Fruit fly (Drosophila melanogaster): ENCODE results near the gene emb.

The emb gene

DNA sequence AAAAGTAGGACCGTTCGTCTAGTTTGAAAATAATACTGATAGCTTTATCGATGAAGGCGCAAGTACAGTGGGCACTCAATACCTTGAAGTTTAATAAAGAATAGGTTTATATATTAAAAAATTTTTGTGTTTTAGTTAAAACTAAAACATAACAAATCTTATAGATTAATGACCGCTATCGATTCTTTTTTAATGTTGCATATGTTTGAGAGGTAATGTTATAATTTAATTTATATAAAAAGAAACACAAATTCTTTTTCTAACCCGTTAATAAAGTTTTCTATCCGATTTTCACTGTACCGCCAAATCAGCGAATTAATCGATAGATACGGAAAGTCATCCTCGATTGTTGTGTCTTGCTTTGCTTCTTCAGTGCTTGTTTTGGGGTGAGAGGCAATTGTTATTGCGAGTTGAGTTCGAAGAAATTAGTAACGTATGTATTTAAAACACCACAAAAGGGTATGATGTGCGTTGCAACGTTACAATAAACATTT is 19.2 kb upstream of the emb start, which contains the start of the genes Dad1 and CG13384 (continued):
- TF ChIP-seq CG10274 (GFP tag; optimal IDR thresholded peaks at IDR 0.05) (peak; percentile 50), NFAT (GFP tag; IDR thresholded peaks at IDR 0.05) (peak; percentile 81), salm (tag; optimal IDR thresholded peaks at IDR 0.05) (peak; percentile 87), YL-1 (GFP tag; optimal IDR thresholded peaks at IDR 0.05) (peak; percentile 54), Nf-YC (tag; optimal IDR thresholded peaks at IDR 0.05) (peak; percentile 91), tll (GFP tag; optimal IDR thresholded peaks at IDR 0.05) (peak in 1 of 2 experiments; percentile 50), CG30020 (tag; optimal IDR thresholded peaks at IDR 0.05) (peak; percentile 88), CG11093 (GFP tag; IDR thresholded peaks at IDR 0.05) (peak; percentile 85), CG12744 (GFP tag; optimal IDR thresholded peaks at IDR 0.05) (peak; percentile 77), CG4282 (GFP tag; optimal IDR thresholded peaks at IDR 0.05) (no peak), zfh2 (GFP tag; optimal IDR thresholded peaks at IDR 0.05) (peak; percentile 63), ken (GFP tag; IDR thresholded peaks at IDR 0.05) (peak; percentile 81), CG17186 (GFP tag; optimal IDR thresholded peaks at IDR 0.05) (peak; percentile 59), Dek (tag; optimal IDR thresholded peaks at IDR 0.05) (peak; percentile 96), CG17829 (tag; optimal IDR thresholded peaks at IDR 0.05) (peak; percentile 96), p53 (GFP tag; optimal IDR thresholded peaks at IDR 0.05) (no peak), pb (GFP tag; optimal IDR thresholded peaks at IDR 0.05) (no peak), seq (GFP tag; IDR thresholded peaks at IDR 0.05) (peak; percentile 91), dmrt99B (tag; optimal IDR thresholded peaks at IDR 0.05) (peak; percentile 94), unpg (GFP tag; optimal IDR thresholded peaks at IDR 0.05) (peak; percentile 93), lbe (GFP tag; optimal IDR thresholded peaks at IDR 0.05) (peak; percentile 90), maf-S (GFP tag; optimal IDR thresholded peaks at IDR 0.05) (peak; percentile 66), ato (GFP tag; IDR thresholded peaks at IDR 0.05; ENCODE audit: partially characterized antibody) (0 out of 2 replicates have a peak, but pooled peaks have one; percentile 23), toy (GFP tag; IDR thresholded peaks at IDR 0.05) (peak; percentile 81), ems (GFP tag; optimal IDR thresholded peaks at IDR 0.05) (peak; percentile 48), chn (GFP tag; optimal IDR thresholded peaks at IDR 0.05) (peak; percentile 68), CG2875 (GFP tag; optimal IDR thresholded peaks at IDR 0.05) (peak; percentile 66), eve (GFP tag; optimal IDR thresholded peaks at IDR 0.05) (no peak), Adf1 (GFP tag; IDR thresholded peaks at IDR 0.05) (peak; percentile 72), CG18011 (GFP tag; optimal IDR thresholded peaks at IDR 0.05) (peak; percentile 78), Mes4 (GFP tag; optimal IDR thresholded peaks at IDR 0.05) (peak; percentile 29), sqz (GFP tag; optimal IDR thresholded peaks at IDR 0.05) (peak; percentile 84), nerfin-2 (GFP tag; IDR thresholded peaks at IDR 0.05; ENCODE audit: partially characterized antibody) (no peak), CG15011 (GFP tag; optimal IDR thresholded peaks at IDR 0.05) (peak; percentile 87), Dfd (GFP tag; optimal IDR thresholded peaks at IDR 0.05) (no peak), CG2120 (GFP tag; optimal IDR thresholded peaks at IDR 0.05) (peak; percentile 95), D19A (tag; optimal IDR thresholded peaks at IDR 0.05) (peak; percentile 81), CG7372 (GFP tag; IDR thresholded peaks at IDR 0.05) (peak; percentile 91), CG6813 (GFP tag; optimal IDR thresholded peaks at IDR 0.05) (peak; percentile 84), Pdp1 (GFP tag; optimal IDR thresholded peaks at IDR 0.05) (peak; percentile 49 to 74), sug (tag; optimal IDR thresholded peaks at IDR 0.05) (peak; percentile 96), Hmx (GFP tag; optimal IDR thresholded peaks at IDR 0.05) (peak; percentile 63), CG6254 (GFP tag; optimal IDR thresholded peaks at IDR 0.05) (peak; percentile 71), twi (tag; optimal IDR thresholded peaks at IDR 0.05) (peak; percentile 90), CG12659 (GFP tag; optimal IDR thresholded peaks at IDR 0.05) (peak; percentile 97), Dref (GFP tag; IDR thresholded peaks at IDR 0.05) (peak; percentile 61), CG16813 (GFP tag; IDR thresholded peaks at IDR 0.05; ENCODE audit: partially characterized antibody) (peak; percentile 51; the same call in 1 of the 3 replicates), pfk (GFP tag; optimal IDR thresholded peaks at IDR 0.05) (peak; percentile 52), CG9215 (GFP tag; IDR thresholded peaks at IDR 0.05) (peak; percentile 94)
